Worm (Caenorhabditis elegans): Measurements from ENCODE around the gene dif-1.

dif-1 gene

DNA sequence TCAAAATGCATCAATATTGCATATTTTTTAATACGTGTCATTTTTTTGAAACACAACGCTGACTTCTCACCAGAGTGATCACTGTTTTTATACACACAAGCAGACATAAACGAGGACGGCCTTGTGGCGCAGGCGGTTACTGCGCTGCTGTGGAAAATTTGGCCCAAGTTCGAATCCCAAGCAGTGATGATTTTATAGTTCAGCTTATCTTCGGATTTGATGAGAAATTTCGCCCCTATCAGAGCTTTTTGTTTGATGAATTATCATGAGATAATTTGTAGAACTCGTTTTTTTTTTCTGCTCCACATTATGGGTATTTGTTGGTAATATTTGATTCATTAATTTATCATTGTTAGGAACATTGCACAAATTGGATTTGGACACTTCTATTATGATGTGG lies 21.1 kb upstream of the dif-1 start (continued):
- TF ChIP-seq hsf-1 (GFP tag; IDR thresholded peaks at IDR 0.05) (peak; percentile 71), ceh-100 (GFP tag; IDR thresholded peaks at IDR 0.05) (peak; percentile 79), gei-17 (GFP tag; optimal IDR thresholded peaks at IDR 0.05) (peak; percentile 48), lsl-1 (GFP tag; optimal IDR thresholded peaks at IDR 0.05) (peak; percentile 69), madf-10 (tag; optimal IDR thresholded peaks at IDR 0.05) (peak; percentile 84), Y95B8A.8 (GFP tag; IDR thresholded peaks at IDR 0.05) (peak; percentile 62; the same call in 1 of the 2 replicates), ztf-26 (tag; optimal IDR thresholded peaks at IDR 0.05) (peak; percentile 71), madf-6 (GFP tag; IDR thresholded peaks at IDR 0.05) (no peak), B0261.1 (tag; optimal IDR thresholded peaks at IDR 0.05) (peak; percentile 95), egl-18 (GFP tag; IDR thresholded peaks at IDR 0.05) (0 out of 2 replicates have a peak, but pooled peaks have one; percentile 59), ccch-3 (GFP tag; optimal IDR thresholded peaks at IDR 0.05) (peak; percentile 75), madf-8 (GFP tag; conservative IDR thresholded peaks at IDR 0.05) (peak; percentile 26; the same call in 1 of the 2 replicates), ztf-25 (GFP tag; IDR thresholded peaks at IDR 0.05) (peak; percentile 97), nhr-27 (tag; optimal IDR thresholded peaks at IDR 0.05) (peak; percentile 92), die-1 (tag; optimal IDR thresholded peaks at IDR 0.05) (peak; percentile 98), nfya-1 (tag; optimal IDR thresholded peaks at IDR 0.05; ENCODE audit: borderline replicate concordance, insufficient read depth) (no peak), hmg-20 (GFP tag; IDR thresholded peaks at IDR 0.05) (peak; percentile 85), lin-35 (GFP tag; optimal IDR thresholded peaks at IDR 0.05) (peak in 2 of 3 experiments; percentile 59 to 76), snpc-3.4 (tag; optimal IDR thresholded peaks at IDR 0.05) (peak; percentile 92), lir-1 (GFP tag; conservative IDR thresholded peaks at IDR 0.05) (peak; percentile 38; the same call in 1 of the 2 replicates), F10E7.11 (tag; optimal IDR thresholded peaks at IDR 0.05) (peak; percentile 87), mel-28 (tag; optimal IDR thresholded peaks at IDR 0.05; ENCODE audit: borderline replicate concordance) (peak; percentile 39), rcor-1 (GFP tag; IDR thresholded peaks at IDR 0.05) (peak; percentile 86), egl-44 (GFP tag; IDR thresholded peaks at IDR 0.05) (peak; percentile 86), ceh-58 (GFP tag; IDR thresholded peaks at IDR 0.05) (peak; percentile 97), F55B11.4 (tag; optimal IDR thresholded peaks at IDR 0.05; ENCODE audit: borderline replicate concordance, insufficient read depth) (no peak), snpc-4 (GFP tag; optimal IDR thresholded peaks at IDR 0.05) (peak; percentile 88), snpc-4 (tag; optimal IDR thresholded peaks at IDR 0.05) (peak; percentile 43 to 86 (median 78)), pha-4 (tag; optimal IDR thresholded peaks at IDR 0.05) (no peak), atf-7 (tag; optimal IDR thresholded peaks at IDR 0.05) (peak; percentile 84), aptf-2 (GFP tag; conservative IDR thresholded peaks at IDR 0.05) (0 out of 2 replicates have a peak, but pooled peaks have one; percentile 66), unc-130 (GFP tag; optimal IDR thresholded peaks at IDR 0.05) (peak; percentile 86), K12H6.12 (tag; optimal IDR thresholded peaks at IDR 0.05) (peak; percentile 31), tlf-1 (GFP tag; optimal IDR thresholded peaks at IDR 0.05) (peak; percentile 83), hlh-12 (tag; optimal IDR thresholded peaks at IDR 0.05) (peak; percentile 83), ztf-18 (tag; optimal IDR thresholded peaks at IDR 0.05) (peak; percentile 86), egrh-3 (GFP tag; IDR thresholded peaks at IDR 0.05) (peak; percentile 50; the same call in 1 of the 2 replicates), lag-1 (GFP tag; IDR thresholded peaks at IDR 0.05) (0 out of 2 replicates have a peak, but pooled peaks have one; percentile 12), nhr-80 (tag; optimal IDR thresholded peaks at IDR 0.05) (peak; percentile 45), nhr-179 (tag; optimal IDR thresholded peaks at IDR 0.05) (peak; percentile 22), hmg-1.2 (GFP tag; IDR thresholded peaks at IDR 0.05) (peak; percentile 79), tbp1 (GFP tag; optimal IDR thresholded peaks at IDR 0.05) (peak; percentile 100), ztf-3 (GFP tag; optimal IDR thresholded peaks at IDR 0.05) (peak; percentile 70), hrde-1 (tag; optimal IDR thresholded peaks at IDR 0.05; ENCODE audit: borderline replicate concordance) (peak; percentile 96), let-607 (tag; optimal IDR thresholded peaks at IDR 0.05) (peak; percentile 43 to 75), ztf-28 (GFP tag; IDR thresholded peaks at IDR 0.05) (peak; percentile 86), rpc-1 (optimal IDR thresholded peaks at IDR 0.05) (peak; percentile 99), rpc-1 (tag; optimal IDR thresholded peaks at IDR 0.05) (peak; percentile 100)
